Fruit fly (Drosophila melanogaster) whole organism, embryonic: ENCODE results near the gene CG31219.
A peak's percentile ranks its signal among the peaks of the same experiment; 100 is the strongest.

Experiments
- Abd-B ChIP-seq: fragments of 200-800 bp; sonication (Bioruptor generic); optimal IDR thresholded peaks from 2 replicates; lab custom pipeline; 2018; ENCODE audit warnings: missing biosample characterization, mild to moderate bottlenecking, missing genetic modification characterization, moderate library complexity
- BEAF-32 ChIP-seq: fragments of 200-800 bp; sonication (Bioruptor generic); optimal IDR thresholded peaks from 3 replicates; lab custom pipeline; 2017; ENCODE audit warnings: missing biosample characterization, missing genetic modification characterization, mild to moderate bottlenecking, moderate library complexity, missing genetic modification reagents
- CG10147 ChIP-seq: fragments of 200-800 bp; sonication (Bioruptor generic); optimal IDR thresholded peaks from 2 replicates; lab custom pipeline; 2019; ENCODE audit warnings: missing biosample characterization, mild to moderate bottlenecking, missing genetic modification characterization, moderate library complexity
- CG10209 ChIP-seq: fragments of 200-800 bp; sonication (Bioruptor generic); optimal IDR thresholded peaks from 3 replicates; lab custom pipeline; 2017; ENCODE audit warnings: missing biosample characterization, mild to moderate bottlenecking, missing genetic modification characterization, missing genetic modification reagents
- CG1024 ChIP-seq: fragments of 200-800 bp; sonication (Bioruptor generic); IDR thresholded peaks from 2 replicates; pipeline ENCODE4 v1.3.6; 2022; ENCODE audit warnings: missing biosample characterization, missing genetic modification characterization
- CG11456 ChIP-seq: fragments of 200-800 bp; sonication (Bioruptor generic); IDR thresholded peaks from 3 replicates; pipeline ENCODE4 v1.3.6; 2022; ENCODE audit warnings: missing biosample characterization, missing genetic modification characterization
- CG12071 ChIP-seq: fragments of 200-800 bp; sonication (Bioruptor generic); optimal IDR thresholded peaks from 3 replicates; lab custom pipeline; 2018; ENCODE audit warnings: missing biosample characterization, mild to moderate bottlenecking, missing genetic modification characterization
- CG12744 ChIP-seq: fragments of 200-800 bp; sonication (Bioruptor generic); optimal IDR thresholded peaks from 2 replicates; lab custom pipeline; 2016; ENCODE audit warnings: missing biosample characterization, missing genetic modification characterization
- CG13424 ChIP-seq: fragments of 200-800 bp; sonication (Bioruptor generic); optimal IDR thresholded peaks from 2 replicates; lab custom pipeline; 2019; ENCODE audit warnings: missing biosample characterization, mild to moderate bottlenecking, missing genetic modification characterization, moderate library complexity
- CG14710 ChIP-seq: fragments of 200-800 bp; sonication (Bioruptor generic); optimal IDR thresholded peaks from 3 replicates; lab custom pipeline; 2019; ENCODE audit warnings: missing biosample characterization, mild to moderate bottlenecking, missing genetic modification characterization, moderate library complexity
- CG15269 ChIP-seq: fragments of 200-800 bp; sonication (Bioruptor generic); optimal IDR thresholded peaks from 2 replicates; lab custom pipeline; 2018; ENCODE audit warnings: missing biosample characterization, mild to moderate bottlenecking, missing genetic modification characterization, moderate library complexity
- CG1647 ChIP-seq: fragments of 200-800 bp; sonication (Bioruptor generic); optimal IDR thresholded peaks from 3 replicates; lab custom pipeline; 2016; ENCODE audit warnings: missing biosample characterization, missing genetic modification characterization
- CG16779 ChIP-seq: fragments of 200-800 bp; sonication (Bioruptor generic); IDR thresholded peaks from 2 replicates; pipeline ENCODE4 v1.3.6; 2022; ENCODE audit warnings: missing biosample characterization, missing genetic modification characterization
- CG17186 ChIP-seq: fragments of 200-800 bp; sonication (Bioruptor generic); optimal IDR thresholded peaks from 3 replicates; lab custom pipeline; 2017; ENCODE audit warnings: missing biosample characterization, missing genetic modification reagents, missing genetic modification characterization
- CG1792 ChIP-seq: fragments of 200-800 bp; sonication (Bioruptor generic); optimal IDR thresholded peaks from 2 replicates; lab custom pipeline; 2016; ENCODE audit warnings: missing biosample characterization, missing genetic modification characterization
- CG2129 ChIP-seq: fragments of 200-800 bp; sonication (Bioruptor generic); IDR thresholded peaks from 2 replicates; pipeline ENCODE4 v1.3.6; 2022; ENCODE audit warnings: missing biosample characterization, missing genetic modification characterization; ENCODE audit not compliant: partially characterized antibody
- CG2199 ChIP-seq: fragments of 200-800 bp; sonication (Bioruptor generic); IDR thresholded peaks from 3 replicates; pipeline ENCODE4 v1.3.6; 2022; ENCODE audit warnings: missing biosample characterization, missing genetic modification characterization
- CG32532 ChIP-seq: fragments of 200-800 bp; sonication (Bioruptor generic); IDR thresholded peaks from 2 replicates; pipeline ENCODE4 v1.3.6; 2022; ENCODE audit warnings: missing biosample characterization, missing genetic modification characterization
- CG3838 ChIP-seq: fragments of 200-800 bp; sonication (Bioruptor generic); optimal IDR thresholded peaks from 3 replicates; lab custom pipeline; 2016; ENCODE audit warnings: missing biosample characterization, missing genetic modification characterization
- CG42726 ChIP-seq: fragments of 200-800 bp; sonication (Bioruptor generic); IDR thresholded peaks from 2 replicates; pipeline ENCODE4 v1.3.6; 2022; ENCODE audit warnings: missing biosample characterization, missing genetic modification characterization; ENCODE audit not compliant: partially characterized antibody
- CG6854 ChIP-seq: fragments of 200-800 bp; sonication (Bioruptor generic); optimal IDR thresholded peaks from 3 replicates; lab custom pipeline; 2017; ENCODE audit warnings: missing biosample characterization, mild to moderate bottlenecking, missing genetic modification characterization
- CHES-1-like ChIP-seq: fragments of 200-800 bp; sonication (Bioruptor generic); optimal IDR thresholded peaks from 2 replicates; lab custom pipeline; 2016; ENCODE audit warnings: missing biosample characterization, missing genetic modification characterization
- Chrac-16 ChIP-seq: fragments of 200-800 bp; sonication (Bioruptor generic); optimal IDR thresholded peaks from 3 replicates; lab custom pipeline; 2016; ENCODE audit warnings: missing biosample characterization, missing genetic modification characterization
- CkIIα-i1 ChIP-seq: fragments of 200-800 bp; sonication (Bioruptor generic); IDR thresholded peaks from 2 replicates; pipeline ENCODE4 v1.3.6; 2022; ENCODE audit warnings: missing biosample characterization, missing genetic modification characterization
- D19A ChIP-seq: fragments of 200-800 bp; optimal IDR thresholded peaks from 3 replicates; lab custom pipeline; 2019; ENCODE audit warnings: missing biosample characterization, mild to moderate bottlenecking, missing genetic modification characterization, moderate library complexity
- Dip3 ChIP-seq: fragments of 200-800 bp; sonication (Bioruptor generic); optimal IDR thresholded peaks from 3 replicates; lab custom pipeline; 2016; ENCODE audit warnings: missing biosample characterization, missing genetic modification characterization
- Fer3 ChIP-seq: fragments of 200-800 bp; sonication (Bioruptor generic); optimal IDR thresholded peaks from 2 replicates; lab custom pipeline; 2018; ENCODE audit warnings: missing biosample characterization, mild to moderate bottlenecking, missing genetic modification characterization, moderate library complexity
- Gug ChIP-seq: fragments of 200-800 bp; sonication (Bioruptor generic); IDR thresholded peaks from 4 replicates; pipeline ENCODE4 v1.3.6; 2022; ENCODE audit warnings: missing biosample characterization, missing genetic modification characterization
- HLH3B ChIP-seq: fragments of 200-800 bp; sonication (Bioruptor generic); IDR thresholded peaks from 2 replicates; pipeline ENCODE4 v1.3.6; 2022; ENCODE audit warnings: missing biosample characterization, missing genetic modification characterization
- Opbp ChIP-seq: fragments of 200-800 bp; sonication (Bioruptor generic); IDR thresholded peaks from 3 replicates; pipeline ENCODE4 v1.3.6; 2022; ENCODE audit warnings: missing biosample characterization, missing genetic modification characterization; ENCODE audit not compliant: partially characterized antibody
- Ravus ChIP-seq: fragments of 200-800 bp; sonication (Bioruptor generic); IDR thresholded peaks from 2 replicates; pipeline ENCODE4 v1.3.6; 2022; ENCODE audit warnings: missing biosample characterization, missing genetic modification characterization
- Xbp1 ChIP-seq: fragments of 200-800 bp; sonication (Bioruptor generic); optimal IDR thresholded peaks from 3 replicates; lab custom pipeline; 2016; ENCODE audit warnings: missing biosample characterization, mild to moderate bottlenecking, missing genetic modification characterization
- ab ChIP-seq: fragments of 200-800 bp; sonication (Bioruptor generic); optimal IDR thresholded peaks from 2 replicates; lab custom pipeline; 2016; ENCODE audit warnings: missing biosample characterization, missing genetic modification characterization
- ara ChIP-seq: fragments of 200-800 bp; sonication (Bioruptor generic); IDR thresholded peaks from 2 replicates; pipeline ENCODE4 v1.3.6; 2022; ENCODE audit warnings: missing biosample characterization, missing genetic modification characterization
- ash1 ChIP-seq: fragments of 200-800 bp; sonication (Bioruptor generic); optimal IDR thresholded peaks from 2 replicates; lab custom pipeline; 2018; ENCODE audit warnings: missing biosample characterization, mild to moderate bottlenecking, missing genetic modification characterization
- chn ChIP-seq: fragments of 200-800 bp; sonication (Bioruptor generic); optimal IDR thresholded peaks from 2 replicates; lab custom pipeline; 2016; ENCODE audit warnings: missing biosample characterization, missing genetic modification characterization
- eve ChIP-seq, 2 experiments: fragments of >200 bp; optimal IDR thresholded peaks; 2 replicates each; lab custom pipeline; 2017; ENCODE audit warnings: missing biosample characterization in 2 of 2, missing genetic modification characterization in 2 of 2
- eyg ChIP-seq: fragments of 200-800 bp; sonication (Bioruptor generic); optimal IDR thresholded peaks from 3 replicates; lab custom pipeline; 2016; ENCODE audit warnings: missing biosample characterization, missing genetic modification characterization
- fd3F ChIP-seq: fragments of 200-800 bp; sonication (Bioruptor generic); optimal IDR thresholded peaks from 2 replicates; lab custom pipeline; 2018; ENCODE audit warnings: missing biosample characterization, mild to moderate bottlenecking, missing genetic modification characterization, moderate library complexity
- fru ChIP-seq: fragments of >200 bp; optimal IDR thresholded peaks from 2 replicates; lab custom pipeline; 2017
- fu2 ChIP-seq: fragments of 200-800 bp; sonication (Bioruptor generic); optimal IDR thresholded peaks from 2 replicates; lab custom pipeline; 2016; ENCODE audit warnings: missing biosample characterization, missing genetic modification characterization
- gcm ChIP-seq: fragments of 200-800 bp; sonication (Bioruptor generic); optimal IDR thresholded peaks from 2 replicates; lab custom pipeline; 2019; ENCODE audit warnings: missing biosample characterization, mild to moderate bottlenecking, missing genetic modification characterization, moderate library complexity
- grn ChIP-seq: fragments of 200-800 bp; sonication (Bioruptor generic); optimal IDR thresholded peaks from 3 replicates; lab custom pipeline; 2017; ENCODE audit warnings: missing biosample characterization, missing genetic modification characterization
- inv ChIP-seq: fragments of 200-800 bp; sonication (Bioruptor generic); IDR thresholded peaks from 2 replicates; pipeline ENCODE4 v1.3.6; 2022; ENCODE audit warnings: missing biosample characterization, missing genetic modification characterization; ENCODE audit not compliant: partially characterized antibody
- lilli ChIP-seq: fragments of 200-800 bp; sonication (Bioruptor generic); optimal IDR thresholded peaks from 3 replicates; lab custom pipeline; 2016; ENCODE audit warnings: missing biosample characterization, missing genetic modification characterization
- lmd ChIP-seq: fragments of 200-800 bp; sonication (Bioruptor generic); IDR thresholded peaks from 2 replicates; pipeline ENCODE4 v1.3.6; 2022; ENCODE audit warnings: missing biosample characterization, missing genetic modification characterization
- p53 ChIP-seq: fragments of 200-800 bp; sonication (Bioruptor generic); optimal IDR thresholded peaks from 2 replicates; lab custom pipeline; 2016; ENCODE audit warnings: missing biosample characterization, missing genetic modification characterization
- pfk ChIP-seq: fragments of 200-800 bp; sonication (Bioruptor generic); optimal IDR thresholded peaks from 2 replicates; lab custom pipeline; 2018; ENCODE audit warnings: missing biosample characterization, mild to moderate bottlenecking, missing genetic modification characterization, moderate library complexity
- row ChIP-seq: fragments of 200-800 bp; sonication (Bioruptor generic); IDR thresholded peaks from 3 replicates; pipeline ENCODE4 v1.3.6; 2022; ENCODE audit warnings: missing biosample characterization, missing genetic modification characterization
- stwl ChIP-seq: fragments of 200-800 bp; sonication (Bioruptor generic); optimal IDR thresholded peaks from 3 replicates; lab custom pipeline; 2018; ENCODE audit warnings: missing biosample characterization, mild to moderate bottlenecking, missing genetic modification characterization, moderate library complexity
- tgo ChIP-seq: fragments of 200-800 bp; sonication (Bioruptor generic); IDR thresholded peaks from 3 replicates; pipeline ENCODE4 v1.3.6; 2022; ENCODE audit warnings: missing biosample characterization, missing genetic modification characterization
- wek ChIP-seq: fragments of 200-800 bp; sonication (Bioruptor generic); optimal IDR thresholded peaks from 3 replicates; lab custom pipeline; 2018; ENCODE audit warnings: missing biosample characterization, mild to moderate bottlenecking, missing genetic modification characterization, moderate library complexity

Gene CG31219

DNA sequence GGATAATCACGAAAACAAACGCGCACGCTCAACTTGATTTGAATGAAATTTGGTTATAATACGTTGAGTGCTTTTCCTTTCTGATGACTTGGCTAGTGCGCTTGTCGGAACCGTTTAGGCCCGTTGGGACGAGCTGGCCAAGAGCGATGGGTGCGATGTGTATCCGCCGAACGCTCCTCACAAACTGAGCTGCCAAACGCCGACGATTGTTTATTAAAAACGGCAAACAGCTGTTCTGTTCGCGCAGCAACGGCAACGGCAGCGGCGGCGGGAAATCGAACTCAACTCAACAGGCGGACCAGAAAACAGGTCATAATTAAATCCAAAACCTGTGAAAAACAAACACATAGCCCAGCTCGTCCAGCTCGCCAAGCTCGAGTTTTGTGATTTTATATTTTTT, 29.9 kb upstream of the CG31219 start (continued):
- TF ChIP-seq stwl (tag; lab: Kevin White, UChicago) = no peak
- no peak for TF ChIP-seq CG12744
- no peak for TF ChIP-seq CG2129 (GFP tag; lab: Robert Waterston, UW)
- no peak for TF ChIP-seq eve (GFP tag; optimal IDR thresholded peaks at IDR 0.05; lab: Kevin White, UChicago)
- no peak for TF ChIP-seq Gug (GFP tag; lab: Robert Waterston, UW)
- no peak for TF ChIP-seq fru (lab: Kevin White, UChicago)
- TF ChIP-seq Dip3 (GFP tag; lab: Kevin White, UChicago) = no peak
- TF ChIP-seq eyg (GFP tag; lab: Kevin White, UChicago) = peak; percentile 17
- no peak for TF ChIP-seq Ravus (GFP tag; lab: Robert Waterston, UW)
- no peak for TF ChIP-seq CG1792 (GFP tag; lab: Kevin White, UChicago)
- TF ChIP-seq CG12071 (GFP tag; lab: Kevin White, UChicago) = no peak
- peak; percentile 38 for TF ChIP-seq CG15269 (tag; lab: Kevin White, UChicago)
- no peak for TF ChIP-seq lmd (GFP tag; lab: Robert Waterston, UW)
- TF ChIP-seq ara (GFP tag; lab: Robert Waterston, UW) = no peak
- no peak for TF ChIP-seq inv
- no peak for TF ChIP-seq wek
- no peak for TF ChIP-seq CG14710 (tag; lab: Kevin White, UChicago)
- no peak for TF ChIP-seq grn
- no peak for TF ChIP-seq HLH3B
- no peak for TF ChIP-seq CG1024 (GFP tag; lab: Robert Waterston, UW)
- no peak for TF ChIP-seq D19A (tag; lab: Kevin White, UChicago)
- TF ChIP-seq p53 = no peak
- TF ChIP-seq CHES-1-like = no peak
- TF ChIP-seq CG32532 (GFP tag; lab: Robert Waterston, UW) = peak; percentile 46; the same call in 1 of the 2 replicates
- TF ChIP-seq Fer3 = no peak
- no peak for TF ChIP-seq chn
- no peak; the same call in 2 of the 3 replicates for TF ChIP-seq tgo
- no peak for TF ChIP-seq CG13424 (tag; lab: Kevin White, UChicago)
- TF ChIP-seq Abd-B = no peak
- TF ChIP-seq ab = no peak
- no peak for TF ChIP-seq Chrac-16 (GFP tag; lab: Kevin White, UChicago)
- TF ChIP-seq pfk (GFP tag; lab: Kevin White, UChicago) = no peak
- no peak for TF ChIP-seq CG10209 (GFP tag; lab: Kevin White, UChicago)
- no peak for TF ChIP-seq CG16779
- no peak for TF ChIP-seq row (GFP tag; lab: Robert Waterston, UW)
- TF ChIP-seq CG11456 (GFP tag; lab: Robert Waterston, UW) = 0 out of 3 replicates have a peak, but pooled peaks have one; percentile 16
- TF ChIP-seq CG17186 (GFP tag; lab: Kevin White, UChicago) = no peak
- no peak for TF ChIP-seq fu2 (GFP tag; lab: Kevin White, UChicago)
- TF ChIP-seq CG10147 (GFP tag; lab: Kevin White, UChicago) = no peak
- TF ChIP-seq CG2199 = no peak
- no peak for TF ChIP-seq lilli (GFP tag; lab: Kevin White, UChicago)
- TF ChIP-seq CG6854 = peak; percentile 38
- TF ChIP-seq ash1 (GFP tag; lab: Kevin White, UChicago) = no peak
- no peak for TF ChIP-seq BEAF-32 (GFP tag; lab: Kevin White, UChicago)
- TF ChIP-seq fd3F (GFP tag; lab: Kevin White, UChicago) = no peak
- no peak for TF ChIP-seq gcm (GFP tag; lab: Kevin White, UChicago)
- TF ChIP-seq CG1647 (GFP tag; lab: Kevin White, UChicago) = no peak
- no peak for TF ChIP-seq CkIIα-i1
- TF ChIP-seq CG42726 (GFP tag; lab: Robert Waterston, UW) = no peak
- TF ChIP-seq CG3838 = no peak
- no peak for TF ChIP-seq Opbp (GFP tag; lab: Robert Waterston, UW)
- TF ChIP-seq Xbp1 (GFP tag; lab: Kevin White, UChicago) = no peak
